Fruit fly (Drosophila melanogaster): ENCODE results near the gene CG13078.

The CG13078 gene

DNA sequence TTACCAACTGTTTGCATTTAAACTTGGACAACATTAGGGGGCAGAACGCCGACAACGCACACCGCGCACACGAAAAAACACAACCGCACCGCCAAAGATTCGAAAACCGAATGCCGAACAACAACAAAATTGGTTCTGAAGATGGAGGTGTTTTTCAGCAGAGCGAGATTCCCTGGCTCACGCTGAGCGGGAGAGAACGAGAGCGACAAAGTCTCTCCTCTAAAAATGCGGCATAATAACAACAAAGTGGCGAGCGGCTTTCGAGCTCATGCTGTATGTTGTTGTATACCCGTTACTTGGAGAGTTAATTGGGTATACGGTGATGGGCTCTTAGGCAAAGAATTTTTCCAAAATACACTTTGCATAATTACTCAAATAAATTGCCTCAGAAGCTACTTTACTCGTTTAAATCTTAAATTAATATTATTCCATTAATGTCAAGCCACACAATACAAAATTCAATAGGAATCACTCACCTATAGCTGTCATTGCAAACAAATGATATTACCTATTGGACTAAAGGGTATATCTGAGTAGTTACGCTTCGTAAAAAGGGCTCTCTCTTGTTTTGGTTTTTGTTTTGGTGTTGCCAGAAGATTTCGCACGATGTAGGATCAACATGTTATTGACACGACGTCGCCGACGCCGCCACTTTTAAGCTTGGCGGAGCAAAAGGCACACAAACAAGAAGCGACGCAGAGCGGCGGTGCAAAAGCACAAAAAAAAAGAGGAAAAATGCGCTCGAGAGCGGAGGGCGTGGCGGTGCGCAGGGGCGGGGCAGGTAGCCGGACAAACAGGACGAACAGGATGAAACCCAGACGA, 9.0 kb downstream of the CG13078 start (continued):
- peak; percentile 80 for TF ChIP-seq CG11504 (tag; optimal IDR thresholded peaks at IDR 0.05)
- TF ChIP-seq sqz (GFP tag; optimal IDR thresholded peaks at IDR 0.05), result no peak
- no peak for TF ChIP-seq klu (GFP tag; IDR thresholded peaks at IDR 0.05)
- TF ChIP-seq CG17568 (GFP tag; optimal IDR thresholded peaks at IDR 0.05), result peak; percentile 43
- TF ChIP-seq CG4404 (GFP tag; IDR thresholded peaks at IDR 0.05), result peak; percentile 48
- no peak for TF ChIP-seq gce (GFP tag; IDR thresholded peaks at IDR 0.05)
- TF ChIP-seq ro (GFP tag; IDR thresholded peaks at IDR 0.05), result no peak
- peak; percentile 65 for TF ChIP-seq Sox102F (GFP tag; optimal IDR thresholded peaks at IDR 0.05)
- TF ChIP-seq slou (GFP tag; optimal IDR thresholded peaks at IDR 0.05), result peak; percentile 37
- TF ChIP-seq CG8290 (GFP tag; optimal IDR thresholded peaks at IDR 0.05), result peak; percentile 50
- no peak for TF ChIP-seq CG8290 (tag; optimal IDR thresholded peaks at IDR 0.05)
- TF ChIP-seq pzg (GFP tag; optimal IDR thresholded peaks at IDR 0.05), result no peak
- peak; percentile 43 for TF ChIP-seq CG1233 (GFP tag; optimal IDR thresholded peaks at IDR 0.05)
- peak; percentile 37 for TF ChIP-seq Atf-2 (GFP tag; optimal IDR thresholded peaks at IDR 0.05)
- TF ChIP-seq CG11456 (GFP tag; IDR thresholded peaks at IDR 0.05), result no peak; the same call in 2 of the 3 replicates
- TF ChIP-seq Nf-YC (tag; optimal IDR thresholded peaks at IDR 0.05), result peak; percentile 46
- no peak for TF ChIP-seq CG3838 (GFP tag; optimal IDR thresholded peaks at IDR 0.05)
- TF ChIP-seq CG4820 (GFP tag; optimal IDR thresholded peaks at IDR 0.05), result peak; percentile 24
- peak; percentile 52 for TF ChIP-seq nmo (GFP tag; optimal IDR thresholded peaks at IDR 0.05)
- TF ChIP-seq CG17829 (tag; optimal IDR thresholded peaks at IDR 0.05), result peak; percentile 65
- TF ChIP-seq az2 (GFP tag; optimal IDR thresholded peaks at IDR 0.05), result peak; percentile 59
- no peak for TF ChIP-seq dm (GFP tag; optimal IDR thresholded peaks at IDR 0.05)
- no peak for TF ChIP-seq CG33213 (GFP tag; optimal IDR thresholded peaks at IDR 0.05)
- TF ChIP-seq CG30020 (tag; optimal IDR thresholded peaks at IDR 0.05), result peak; percentile 29
- peak; percentile 75 for TF ChIP-seq CG10209 (GFP tag; optimal IDR thresholded peaks at IDR 0.05)
- TF ChIP-seq C15 (GFP tag; IDR thresholded peaks at IDR 0.05), result no peak
- no peak for TF ChIP-seq MTF-1 (GFP tag; optimal IDR thresholded peaks at IDR 0.05; ENCODE audit: borderline replicate concordance)
- TF ChIP-seq sisA (GFP tag; IDR thresholded peaks at IDR 0.05), result peak; percentile 65
- TF ChIP-seq Drgx (GFP tag; IDR thresholded peaks at IDR 0.05), result peak; percentile 81
- peak; percentile 52 for TF ChIP-seq lmd (GFP tag; IDR thresholded peaks at IDR 0.05)
- no peak for TF ChIP-seq CG6175 (GFP tag; IDR thresholded peaks at IDR 0.05)
- TF ChIP-seq HLHmδ (GFP tag; optimal IDR thresholded peaks at IDR 0.05), result peak; percentile 63
- peak; percentile 76 for TF ChIP-seq cwo (GFP tag; optimal IDR thresholded peaks at IDR 0.05)
- TF ChIP-seq Dip3 (GFP tag; optimal IDR thresholded peaks at IDR 0.05), result peak; percentile 60
- TF ChIP-seq Spps (tag; optimal IDR thresholded peaks at IDR 0.05), result peak; percentile 44
- TF ChIP-seq CG14441 (GFP tag; IDR thresholded peaks at IDR 0.05), result peak; percentile 66
- no peak for TF ChIP-seq Oaz (GFP tag; IDR thresholded peaks at IDR 0.05)
- TF ChIP-seq sens-2 (GFP tag; IDR thresholded peaks at IDR 0.05), result no peak
- TF ChIP-seq Scr (GFP tag; IDR thresholded peaks at IDR 0.05; ENCODE audit: partially characterized antibody), result no peak
- TF ChIP-seq CG11093 (GFP tag; IDR thresholded peaks at IDR 0.05), result no peak
- TF ChIP-seq CG2116 (GFP tag; optimal IDR thresholded peaks at IDR 0.05), result peak; percentile 16
- TF ChIP-seq psq (GFP tag; optimal IDR thresholded peaks at IDR 0.05), result no peak
- peak; percentile 67 for TF ChIP-seq Bteb2 (GFP tag; optimal IDR thresholded peaks at IDR 0.05)
- peak; percentile 78 for TF ChIP-seq CG3281 (GFP tag; optimal IDR thresholded peaks at IDR 0.05)
- no peak for TF ChIP-seq ssp (GFP tag; IDR thresholded peaks at IDR 0.05)
- TF ChIP-seq CG14860 (GFP tag; IDR thresholded peaks at IDR 0.05; ENCODE audit: partially characterized antibody), result no peak
- peak in 1 of 2 experiments; percentile 55 for TF ChIP-seq chif (GFP tag; optimal IDR thresholded peaks at IDR 0.05)
- no peak for TF ChIP-seq Stat92E (GFP tag; optimal IDR thresholded peaks at IDR 0.05)
- TF ChIP-seq crol (GFP tag; IDR thresholded peaks at IDR 0.05), result peak; percentile 59; the same call in 1 of the 2 replicates
- no peak for TF ChIP-seq rib (GFP tag; IDR thresholded peaks at IDR 0.05)
